Worm (Caenorhabditis elegans) whole organism, L4/young adult: ENCODE results near the gene C45B11.6.

ENCODE experiments used
- dao-5 ChIP-seq: sonication (generic microtip); optimal IDR thresholded peaks from 2 replicates; lab custom pipeline; 2016; ENCODE audit warnings: missing genotype, missing genetic modification characterization, moderate library complexity, missing compliant biosample characterization
- him-1 ChIP-seq: sonication (generic microtip); optimal IDR thresholded peaks from 2 replicates; lab custom pipeline; 2016; ENCODE audit warnings: missing genotype, missing genetic modification reagents, missing genetic modification characterization, missing compliant biosample characterization

- TF ChIP-seq him-1 (tag; lab: Kevin White, UChicago) (no peak), dao-5 (no peak)
These were observed 4.8 kb downstream of the C45B11.6 start, which contains the start of gene srh-74 for ce11 chrV:11048678-11049077.
